Worm (Caenorhabditis elegans) whole organism, L2 larva: ENCODE results near the gene C07E3.9.

Experiments
- Y55F3AM.14 ChIP-seq: fragments of 200-800 bp; sonication (Bioruptor generic); optimal IDR thresholded peaks from 2 replicates; lab custom pipeline; 2018; ENCODE audit warnings: mild to moderate bottlenecking, missing genetic modification characterization, missing compliant biosample characterization
- ama-1 ChIP-seq: fragments of 150-350 bp; optimal IDR thresholded peaks from 2 replicates; lab custom pipeline; 2018; ENCODE audit warnings: inconsistent platforms
- mdl-1 ChIP-seq, 2 experiments: fragments of 150-350 bp in 1 of 2; sonication (generic microtip) in 1 of 2; optimal IDR thresholded peaks; 2 replicates each; lab custom pipeline; 2017; ENCODE audit warnings: missing biosample characterization in 2 of 2, missing genetic modification characterization in 2 of 2
- nhr-12 ChIP-seq: fragments of 150-350 bp; optimal IDR thresholded peaks from 2 replicates; lab custom pipeline; 2014; ENCODE audit warnings: missing biosample characterization, missing genetic modification characterization
- nhr-25 ChIP-seq: fragments of 150-350 bp; sonication (generic microtip); optimal IDR thresholded peaks from 3 replicates; lab custom pipeline; 2014; ENCODE audit warnings: missing biosample characterization, missing genetic modification characterization
- unc-62 ChIP-seq: fragments of 150-350 bp; optimal IDR thresholded peaks from 2 replicates; lab custom pipeline; 2014; ENCODE audit warnings: missing biosample characterization, missing genetic modification reagents, missing genetic modification characterization

ce11 chrII:10396578-10396977, 46.0 kb downstream of the C07E3.9 start, which contains the start of gene T09F3.5:
- TF ChIP-seq nhr-12 (tag; lab: Kevin White, UChicago) = no peak
- no peak for TF ChIP-seq Y55F3AM.14
- TF ChIP-seq unc-62 (GFP tag; lab: Kevin White, UChicago) = no peak
- no peak for TF ChIP-seq ama-1 (lab: Kevin White, UChicago)
- no peak for TF ChIP-seq mdl-1 (tag; optimal IDR thresholded peaks at IDR 0.05; lab: Kevin White, UChicago)
- no peak for TF ChIP-seq nhr-25
